Fruit fly (Drosophila melanogaster) whole organism, wandering third instar larva: Measurements from ENCODE around the gene Evi5.

ENCODE experiments used
- Abd-B ChIP-seq: fragments of >200 bp; optimal IDR thresholded peaks from 2 replicates; lab custom pipeline; 2017; ENCODE audit warnings: missing biosample characterization, missing genetic modification characterization
- CG32264 ChIP-seq: fragments of 200-800 bp; sonication (Bioruptor generic); optimal IDR thresholded peaks from 2 replicates; lab custom pipeline; 2016; ENCODE audit warnings: missing biosample characterization, missing genetic modification characterization
- CG9705 ChIP-seq: fragments of 200-800 bp; sonication (Bioruptor generic); optimal IDR thresholded peaks from 2 replicates; lab custom pipeline; 2018; ENCODE audit warnings: missing biosample characterization, mild to moderate bottlenecking, missing genetic modification characterization
- CrebA ChIP-seq: fragments of 200-800 bp; sonication (Bioruptor generic); optimal IDR thresholded peaks from 2 replicates; lab custom pipeline; 2016; ENCODE audit warnings: missing biosample characterization, mild to moderate bottlenecking, missing genetic modification characterization, borderline replicate concordance
- Dfd ChIP-seq: fragments of >200 bp; optimal IDR thresholded peaks from 2 replicates; lab custom pipeline; 2017; ENCODE audit warnings: missing biosample characterization, missing genetic modification characterization
- Dif ChIP-seq: fragments of 200-275, 200-300 bp; sonication (Bioruptor generic); optimal IDR thresholded peaks from 2 replicates; lab custom pipeline; 2018; ENCODE audit warnings: missing biosample characterization, missing genetic modification characterization; ENCODE audit not compliant: partially characterized antibody
- GATAd ChIP-seq: sonication (Bioruptor generic); optimal IDR thresholded peaks from 2 replicates; lab custom pipeline; 2016; ENCODE audit warnings: missing biosample characterization, missing genetic modification characterization
- HLH106 ChIP-seq: fragments of 200-800 bp; optimal IDR thresholded peaks from 3 replicates; lab custom pipeline; 2019; ENCODE audit warnings: missing biosample characterization, mild to moderate bottlenecking, missing genetic modification characterization, moderate library complexity
- Hnf4 ChIP-seq: fragments of 200-800 bp; sonication (Bioruptor generic); optimal IDR thresholded peaks from 2 replicates; lab custom pipeline; 2016; ENCODE audit warnings: missing biosample characterization, mild to moderate bottlenecking, missing genetic modification characterization
- Hr78 ChIP-seq: fragments of >200 bp; optimal IDR thresholded peaks from 2 replicates; lab custom pipeline; 2017; ENCODE audit warnings: missing biosample characterization, missing genetic modification characterization
- Hr83 ChIP-seq: fragments of 200-300 bp; sonication (Bioruptor generic); optimal IDR thresholded peaks from 2 replicates; lab custom pipeline; 2016; ENCODE audit warnings: missing biosample characterization, mild to moderate bottlenecking, missing genetic modification characterization, moderate library complexity; ENCODE audit not compliant: poor library complexity, severe bottlenecking
- Jra ChIP-seq: sonication (Bioruptor generic); optimal IDR thresholded peaks from 2 replicates; lab custom pipeline; 2016; ENCODE audit warnings: missing biosample characterization, missing genetic modification characterization
- Mio ChIP-seq: sonication (Bioruptor generic); optimal IDR thresholded peaks from 2 replicates; lab custom pipeline; 2016; ENCODE audit warnings: missing biosample characterization, missing genetic modification characterization
- Myc ChIP-seq: fragments of >200 bp; optimal IDR thresholded peaks from 2 replicates; lab custom pipeline; 2017
- N ChIP-seq: fragments of >200 bp; optimal IDR thresholded peaks from 2 replicates; lab custom pipeline; 2018; ENCODE audit warnings: missing biosample characterization, missing external identifiers, missing genetic modification characterization
- OdsH ChIP-seq: fragments of 200-800 bp; sonication (Bioruptor generic); optimal IDR thresholded peaks from 2 replicates; lab custom pipeline; 2016; ENCODE audit warnings: missing biosample characterization, mild to moderate bottlenecking, missing genetic modification characterization
- Rel ChIP-seq, 2 experiments: fragments of 200-800 bp; sonication (Bioruptor generic) in 1 of 2; optimal IDR thresholded peaks; 2 replicates in 1 of 2; 3 replicates in 1 of 2; lab custom pipeline; 2016 to 2019; ENCODE audit warnings: mild to moderate bottlenecking in 2 of 2, missing biosample characterization in 2 of 2, missing genetic modification characterization in 2 of 2, moderate library complexity in 1 of 2
- Sp1 ChIP-seq: fragments of 200-800 bp; sonication (Bioruptor generic); optimal IDR thresholded peaks from 3 replicates; lab custom pipeline; 2019; ENCODE audit warnings: missing biosample characterization, mild to moderate bottlenecking, missing genetic modification characterization, moderate library complexity
- Vsx2 ChIP-seq: fragments of 200-300, 225-300 bp; sonication (Bioruptor generic); optimal IDR thresholded peaks from 2 replicates; lab custom pipeline; 2018; ENCODE audit warnings: missing biosample characterization, missing genetic modification characterization; ENCODE audit not compliant: partially characterized antibody
- br ChIP-seq: fragments of 200-800 bp; sonication (Bioruptor generic); optimal IDR thresholded peaks from 2 replicates; lab custom pipeline; 2016; ENCODE audit warnings: missing biosample characterization, missing genetic modification characterization
- brk ChIP-seq: fragments of 200-800 bp; sonication (Bioruptor generic); optimal IDR thresholded peaks from 2 replicates; lab custom pipeline; 2016; ENCODE audit warnings: missing biosample characterization, mild to moderate bottlenecking, missing genetic modification characterization
- dl ChIP-seq, 2 experiments: fragments of 175-275, 200-275 bp in 1 of 2; fragments of 200-275 bp in 1 of 2; sonication (Bioruptor generic); optimal IDR thresholded peaks; lab custom pipeline; 2018; ENCODE audit warnings: mild to moderate bottlenecking in 2 of 2, missing biosample characterization in 2 of 2, missing genetic modification characterization in 2 of 2, moderate library complexity in 2 of 2; ENCODE audit not compliant: partially characterized antibody in 2 of 2, insufficient read depth in 1 of 2
- dmrt93B ChIP-seq: fragments of 200-800 bp; sonication (Bioruptor generic); optimal IDR thresholded peaks from 2 replicates; lab custom pipeline; 2018; ENCODE audit warnings: missing biosample characterization, mild to moderate bottlenecking, missing genetic modification characterization
- dsf ChIP-seq: sonication (Bioruptor generic); optimal IDR thresholded peaks from 2 replicates; lab custom pipeline; 2016; ENCODE audit warnings: missing biosample characterization, missing genetic modification characterization, borderline replicate concordance
- ey ChIP-seq: fragments of 200-800 bp; sonication (Bioruptor generic); optimal IDR thresholded peaks from 2 replicates; lab custom pipeline; 2016; ENCODE audit warnings: missing biosample characterization, missing genetic modification characterization
- foxo ChIP-seq, 2 experiments: fragments of 200-800 bp; sonication (Bioruptor generic); optimal IDR thresholded peaks; 2 replicates in 1 of 2; 3 replicates in 1 of 2; lab custom pipeline; 2016 to 2017; ENCODE audit warnings: missing biosample characterization in 2 of 2, missing genetic modification characterization in 2 of 2
- fru ChIP-seq: fragments of 200-800 bp; sonication (Bioruptor generic); optimal IDR thresholded peaks from 3 replicates; lab custom pipeline; 2016; ENCODE audit warnings: missing biosample characterization, mild to moderate bottlenecking, missing genetic modification characterization
- h ChIP-seq: fragments of 200-800 bp; sonication (Bioruptor generic); optimal IDR thresholded peaks from 3 replicates; lab custom pipeline; 2016; ENCODE audit warnings: missing biosample characterization, mild to moderate bottlenecking, missing genetic modification characterization
- jim ChIP-seq: fragments of 175-275, 200-325 bp; sonication (Bioruptor generic); optimal IDR thresholded peaks from 2 replicates; lab custom pipeline; 2016; ENCODE audit warnings: missing biosample characterization, mild to moderate bottlenecking, missing genetic modification characterization
- lola ChIP-seq: fragments of >200 bp; optimal IDR thresholded peaks from 2 replicates; lab custom pipeline; 2017; ENCODE audit warnings: missing biosample characterization, missing genetic modification characterization
- pan ChIP-seq: fragments of >200 bp; optimal IDR thresholded peaks from 2 replicates; lab custom pipeline; 2017
- psq ChIP-seq: fragments of 200-800 bp; sonication (Bioruptor generic); optimal IDR thresholded peaks from 3 replicates; lab custom pipeline; 2017; ENCODE audit warnings: missing biosample characterization, mild to moderate bottlenecking, missing genetic modification characterization, moderate library complexity
- rgr ChIP-seq: fragments of 200-800 bp; sonication (Bioruptor generic); optimal IDR thresholded peaks from 3 replicates; lab custom pipeline; 2016; ENCODE audit warnings: missing biosample characterization, mild to moderate bottlenecking, missing genetic modification characterization
- sage ChIP-seq: fragments of 200-800 bp; sonication (Bioruptor generic); optimal IDR thresholded peaks from 2 replicates; lab custom pipeline; 2016; ENCODE audit warnings: missing biosample characterization, mild to moderate bottlenecking, missing genetic modification characterization
- sv ChIP-seq: fragments of 200-800 bp; sonication (Bioruptor generic); optimal IDR thresholded peaks from 3 replicates; lab custom pipeline; 2016; ENCODE audit warnings: missing biosample characterization, missing genetic modification characterization
- tai ChIP-seq: sonication (Bioruptor generic); optimal IDR thresholded peaks from 2 replicates; lab custom pipeline; 2016; ENCODE audit warnings: missing biosample characterization, missing genetic modification characterization
- usp ChIP-seq: fragments of >200 bp; optimal IDR thresholded peaks from 2 replicates; lab custom pipeline; 2017; ENCODE audit warnings: missing biosample characterization, missing genetic modification characterization
- woc ChIP-seq: sonication (Bioruptor generic); optimal IDR thresholded peaks from 2 replicates; lab custom pipeline; 2016; ENCODE audit warnings: missing biosample characterization, mild to moderate bottlenecking, missing genetic modification characterization

Gene Evi5

dm6 chrX:11496257-11496656, 42.1 kb upstream of the Evi5 start:
- no peak for TF ChIP-seq HLH106
- TF ChIP-seq psq (GFP tag; lab: Kevin White, UChicago) = peak; percentile 76
- TF ChIP-seq h (GFP tag; lab: Kevin White, UChicago) = no peak
- no peak for TF ChIP-seq CG32264 (GFP tag; lab: Kevin White, UChicago)
- TF ChIP-seq tai = no peak
- TF ChIP-seq woc = no peak
- TF ChIP-seq Jra (GFP tag; lab: Kevin White, UChicago) = no peak
- no peak for TF ChIP-seq Abd-B (GFP tag; lab: Kevin White, UChicago)
- no peak for TF ChIP-seq GATAd (GFP tag; lab: Kevin White, UChicago)
- no peak for TF ChIP-seq OdsH
- no peak for TF ChIP-seq Vsx2 (GFP tag; lab: Kevin White, UChicago)
- no peak for TF ChIP-seq Sp1 (GFP tag; lab: Kevin White, UChicago)
- TF ChIP-seq usp (GFP tag; lab: Kevin White, UChicago) = no peak
- TF ChIP-seq pan (lab: Kevin White, UChicago) = no peak
- no peak for TF ChIP-seq jim (GFP tag; lab: Kevin White, UChicago)
- no peak for TF ChIP-seq CG9705
- no peak for TF ChIP-seq Rel (GFP tag; optimal IDR thresholded peaks at IDR 0.05; lab: Kevin White, UChicago)
- TF ChIP-seq Rel (tag; optimal IDR thresholded peaks at IDR 0.05; lab: Kevin White, UChicago) = peak; percentile 75
- no peak for TF ChIP-seq lola (GFP tag; lab: Kevin White, UChicago)
- no peak for TF ChIP-seq Dif (GFP tag; lab: Kevin White, UChicago)
- peak; percentile 14 for TF ChIP-seq sage (GFP tag; lab: Kevin White, UChicago)
- TF ChIP-seq CrebA (GFP tag; lab: Kevin White, UChicago) = peak; percentile 44
- TF ChIP-seq, all 38 proteins: peak for 4

- peak; percentile 7 for TF ChIP-seq CrebA (GFP tag; lab: Kevin White, UChicago)
- no peak for TF ChIP-seq h (GFP tag; lab: Kevin White, UChicago)
- TF ChIP-seq dl (GFP tag; optimal IDR thresholded peaks at IDR 0.05; lab: Kevin White, UChicago; ENCODE audit: insufficient read depth in 1 of 2, partially characterized antibody in 2 of 2) = no peak
- TF ChIP-seq ey = no peak
- TF ChIP-seq Hr78 (GFP tag; lab: Kevin White, UChicago) = no peak
- TF ChIP-seq Rel (GFP tag; optimal IDR thresholded peaks at IDR 0.05; lab: Kevin White, UChicago) = peak; percentile 43
- peak; percentile 95 for TF ChIP-seq Rel (tag; optimal IDR thresholded peaks at IDR 0.05; lab: Kevin White, UChicago)
- no peak for TF ChIP-seq Myc (lab: Kevin White, UChicago)
- no peak for TF ChIP-seq OdsH
- TF ChIP-seq sv (GFP tag; lab: Kevin White, UChicago) = no peak
- no peak for TF ChIP-seq usp (GFP tag; lab: Kevin White, UChicago)
- no peak for TF ChIP-seq dsf (GFP tag; lab: Kevin White, UChicago)
- TF ChIP-seq Dif (GFP tag; lab: Kevin White, UChicago) = no peak
- no peak for TF ChIP-seq Hnf4
- TF ChIP-seq lola (GFP tag; lab: Kevin White, UChicago) = no peak
- TF ChIP-seq GATAd (GFP tag; lab: Kevin White, UChicago) = no peak
- no peak for TF ChIP-seq foxo (GFP tag; optimal IDR thresholded peaks at IDR 0.05; lab: Kevin White, UChicago)
- TF ChIP-seq brk (GFP tag; lab: Kevin White, UChicago) = no peak
- TF ChIP-seq HLH106 = no peak
- TF ChIP-seq pan (lab: Kevin White, UChicago) = no peak
- TF ChIP-seq psq (GFP tag; lab: Kevin White, UChicago) = no peak
- TF ChIP-seq sage (GFP tag; lab: Kevin White, UChicago) = peak; percentile 13
- TF ChIP-seq Sp1 (GFP tag; lab: Kevin White, UChicago) = no peak
- TF ChIP-seq Mio (GFP tag; lab: Kevin White, UChicago) = no peak
- TF ChIP-seq CG9705 = no peak
- TF ChIP-seq Abd-B (GFP tag; lab: Kevin White, UChicago) = no peak
- no peak for TF ChIP-seq dmrt93B (GFP tag; lab: Kevin White, UChicago)
- peak; percentile 18 for TF ChIP-seq rgr (GFP tag; lab: Kevin White, UChicago)
- TF ChIP-seq Jra (GFP tag; lab: Kevin White, UChicago) = no peak
- no peak for TF ChIP-seq br
These were observed 41.3 kb upstream of the Evi5 start for dm6 chrX:11495474-11495873.

- TF ChIP-seq GATAd (GFP tag; lab: Kevin White, UChicago) (peak; percentile 40), CG9705 (peak; percentile 82), Vsx2 (GFP tag; lab: Kevin White, UChicago) (no peak), Hr78 (GFP tag; lab: Kevin White, UChicago) (no peak), fru (GFP tag; lab: Kevin White, UChicago) (peak; percentile 95), lola (GFP tag; lab: Kevin White, UChicago) (no peak), Abd-B (GFP tag; lab: Kevin White, UChicago) (no peak), dl (GFP tag; optimal IDR thresholded peaks at IDR 0.05; lab: Kevin White, UChicago; ENCODE audit: insufficient read depth in 1 of 2, partially characterized antibody in 2 of 2) (no peak), dmrt93B (GFP tag; lab: Kevin White, UChicago) (peak; percentile 88), Rel (GFP tag; optimal IDR thresholded peaks at IDR 0.05; lab: Kevin White, UChicago) (peak; percentile 28), Rel (tag; optimal IDR thresholded peaks at IDR 0.05; lab: Kevin White, UChicago) (peak; percentile 55), Jra (GFP tag; lab: Kevin White, UChicago) (peak; percentile 57), brk (GFP tag; lab: Kevin White, UChicago) (peak; percentile 46), N (GFP tag; lab: Kevin White, UChicago) (no peak), Myc (lab: Kevin White, UChicago) (no peak), Sp1 (GFP tag; lab: Kevin White, UChicago) (peak; percentile 91), jim (GFP tag; lab: Kevin White, UChicago) (no peak), usp (GFP tag; lab: Kevin White, UChicago) (no peak), psq (GFP tag; lab: Kevin White, UChicago) (peak; percentile 93), sage (GFP tag; lab: Kevin White, UChicago) (peak; percentile 70), sv (GFP tag; lab: Kevin White, UChicago) (peak; percentile 54), Dif (GFP tag; lab: Kevin White, UChicago) (no peak), Dfd (GFP tag; lab: Kevin White, UChicago) (no peak), HLH106 (peak; percentile 92), tai (peak; percentile 62), Hr83 (no peak), br (peak; percentile 87), Hnf4 (peak; percentile 84), pan (lab: Kevin White, UChicago) (no peak), h (GFP tag; lab: Kevin White, UChicago) (peak; percentile 92)
These were observed 40.6 kb upstream of the Evi5 start for dm6 chrX:11494731-11495277.
